Worm (Caenorhabditis elegans): ENCODE data around the gene F23D12.4.

- no peak for TF ChIP-seq nhr-237 (tag; optimal IDR thresholded peaks at IDR 0.05)
- peak; percentile 11 for TF ChIP-seq F10B5.3 (tag; optimal IDR thresholded peaks at IDR 0.05)
- TF ChIP-seq nhr-6 (tag; optimal IDR thresholded peaks at IDR 0.05): no peak
- no peak for TF ChIP-seq zfp-2 (tag; optimal IDR thresholded peaks at IDR 0.05)
- peak; percentile 92 for TF ChIP-seq ztf-7 (tag; optimal IDR thresholded peaks at IDR 0.05)
- peak; percentile 60; the same call in 1 of the 2 replicates for TF ChIP-seq ctbp-1 (GFP tag; IDR thresholded peaks at IDR 0.05)
- no peak for TF ChIP-seq fos-1 (tag; optimal IDR thresholded peaks at IDR 0.05)
- TF ChIP-seq daf-8 (GFP tag; IDR thresholded peaks at IDR 0.05): 0 out of 2 replicates have a peak, but pooled peaks have one; percentile 54
- TF ChIP-seq lsy-2 (tag; optimal IDR thresholded peaks at IDR 0.05): no peak
- TF ChIP-seq lin-15B (tag; optimal IDR thresholded peaks at IDR 0.05): no peak
- TF ChIP-seq nhr-77 (tag; optimal IDR thresholded peaks at IDR 0.05): no peak
- no peak for TF ChIP-seq saeg-2 (GFP tag; IDR thresholded peaks at IDR 0.05)
These were observed 31.9 kb downstream of the F23D12.4 start for ce11 chrX:14476625-14477257.

Data from whole organism, L4 larva.